Worm (Caenorhabditis elegans) whole organism, L1 larva: ENCODE data around the gene unc-32.

ENCODE experiments used
- ama-1 ChIP-seq: fragments of 150-350 bp; optimal IDR thresholded peaks from 2 replicates; lab custom pipeline; 2014
- ceh-8 ChIP-seq: fragments of 200-800 bp; sonication (Bioruptor generic); optimal IDR thresholded peaks from 2 replicates; lab custom pipeline; 2018; ENCODE audit warnings: mild to moderate bottlenecking, missing genetic modification characterization, moderate library complexity, missing compliant biosample characterization
- lin-13 ChIP-seq: fragments of 150-350 bp; optimal IDR thresholded peaks from 2 replicates; lab custom pipeline; 2014; ENCODE audit warnings: missing biosample characterization, missing genetic modification reagents, missing genetic modification characterization
- lin-35 ChIP-seq, 2 experiments: fragments of 150-350 bp; optimal IDR thresholded peaks; 2 replicates each; lab custom pipeline; 2014; ENCODE audit warnings: missing biosample characterization in 2 of 2, missing genetic modification characterization in 2 of 2, missing genetic modification reagents in 2 of 2
- mdl-1 ChIP-seq, 2 experiments: fragments of 150-350 bp; optimal IDR thresholded peaks; 2 replicates each; lab custom pipeline; 2014 to 2017; ENCODE audit warnings: missing biosample characterization in 2 of 2, missing genetic modification characterization in 2 of 2, inconsistent platforms in 1 of 2
- nhr-11 ChIP-seq: fragments of 150-350 bp; optimal IDR thresholded peaks from 2 replicates; lab custom pipeline; 2014; ENCODE audit warnings: missing biosample characterization, missing genetic modification characterization

ce11 chrIII:8923937-8924336 is 18.5 kb downstream of the unc-32 start, which contains the start of gene ZK637.12:
- TF ChIP-seq nhr-11 (tag; lab: Kevin White, UChicago) (no peak), ceh-8 (GFP tag; lab: Kevin White, UChicago) (no peak), mdl-1 (tag; optimal IDR thresholded peaks at IDR 0.05; lab: Kevin White, UChicago) (no peak), ama-1 (no peak), lin-13 (GFP tag; lab: Kevin White, UChicago) (no peak), lin-35 (GFP tag; optimal IDR thresholded peaks at IDR 0.05; lab: Kevin White, UChicago) (no peak)
